Worm (Caenorhabditis elegans) whole organism, late embryonic: ENCODE data around the gene T16G12.9.

Experiments used
- C08G9.2 ChIP-seq: sonication (generic microtip); optimal IDR thresholded peaks from 2 replicates; lab custom pipeline; 2016; ENCODE audit warnings: mild to moderate bottlenecking, missing genetic modification characterization, moderate library complexity, missing compliant biosample characterization
- C38D4.7 ChIP-seq: fragments of 200-800 bp; sonication (Bioruptor generic); optimal IDR thresholded peaks from 2 replicates; lab custom pipeline; 2018; ENCODE audit warnings: mild to moderate bottlenecking, missing genetic modification characterization, moderate library complexity, missing compliant biosample characterization
- F13H6.1 ChIP-seq: sonication (generic microtip); optimal IDR thresholded peaks from 2 replicates; lab custom pipeline; 2016; ENCODE audit warnings: missing genetic modification characterization, missing compliant biosample characterization
- K09A11.1 ChIP-seq: sonication (generic microtip); optimal IDR thresholded peaks from 2 replicates; lab custom pipeline; 2017; ENCODE audit warnings: antibody characterized with exemption, mild to moderate bottlenecking, missing genetic modification characterization, missing compliant biosample characterization; ENCODE audit not compliant: insufficient read depth
- Y22D7AL.16 ChIP-seq: sonication (generic microtip); optimal IDR thresholded peaks from 2 replicates; lab custom pipeline; 2016; ENCODE audit warnings: missing genetic modification characterization, missing compliant biosample characterization
- ahr-1 ChIP-seq: sonication (generic microtip); optimal IDR thresholded peaks from 2 replicates; lab custom pipeline; 2016; ENCODE audit warnings: missing genetic modification characterization, missing compliant biosample characterization
- ceh-14 ChIP-seq: sonication (generic microtip); optimal IDR thresholded peaks from 2 replicates; lab custom pipeline; 2016; ENCODE audit warnings: missing genotype, missing genetic modification characterization, missing compliant biosample characterization
- ceh-18 ChIP-seq: sonication (generic microtip); optimal IDR thresholded peaks from 2 replicates; lab custom pipeline; 2016; ENCODE audit warnings: missing genetic modification characterization, missing compliant biosample characterization
- ceh-19 ChIP-seq: fragments of 200-800 bp; sonication (Bioruptor generic); optimal IDR thresholded peaks from 2 replicates; lab custom pipeline; 2018; ENCODE audit warnings: mild to moderate bottlenecking, missing genetic modification characterization, missing compliant biosample characterization
- ceh-2 ChIP-seq: sonication (generic microtip); optimal IDR thresholded peaks from 2 replicates; lab custom pipeline; 2016; ENCODE audit warnings: missing genotype, missing genetic modification characterization, missing compliant biosample characterization
- ceh-31 ChIP-seq: sonication (generic microtip); optimal IDR thresholded peaks from 2 replicates; lab custom pipeline; 2016; ENCODE audit warnings: missing genetic modification characterization, missing compliant biosample characterization
- ceh-45 ChIP-seq: fragments of 200-800 bp; sonication (Bioruptor generic); IDR thresholded peaks from 2 replicates; pipeline ENCODE4 v1.3.6; 2022; ENCODE audit warnings: missing genetic modification reagents, missing genetic modification characterization, missing compliant biosample characterization
- ceh-48 ChIP-seq: sonication (generic microtip); optimal IDR thresholded peaks from 2 replicates; lab custom pipeline; 2016; ENCODE audit warnings: missing genetic modification characterization, inconsistent platforms, missing compliant biosample characterization
- ceh-6 ChIP-seq: fragments of 200-800 bp; sonication (Bioruptor generic); optimal IDR thresholded peaks from 2 replicates; lab custom pipeline; 2018; ENCODE audit warnings: mild to moderate bottlenecking, missing genetic modification characterization, missing compliant biosample characterization
- che-1 ChIP-seq: sonication (generic microtip); optimal IDR thresholded peaks from 2 replicates; lab custom pipeline; 2016; ENCODE audit warnings: mild to moderate bottlenecking, missing genetic modification characterization, missing compliant biosample characterization
- elt-2 ChIP-seq: sonication (generic microtip); optimal IDR thresholded peaks from 2 replicates; lab custom pipeline; 2016; ENCODE audit warnings: missing genetic modification reagents, missing genetic modification characterization, missing compliant biosample characterization
- ets-4 ChIP-seq: sonication (generic microtip); optimal IDR thresholded peaks from 2 replicates; lab custom pipeline; 2016; ENCODE audit warnings: missing genetic modification characterization, missing compliant biosample characterization
- eyg-1 ChIP-seq: sonication (generic microtip); optimal IDR thresholded peaks from 2 replicates; lab custom pipeline; 2016; ENCODE audit warnings: missing genotype, missing genetic modification characterization, missing compliant biosample characterization
- fax-1 ChIP-seq: sonication (generic microtip); optimal IDR thresholded peaks from 2 replicates; lab custom pipeline; 2016; ENCODE audit warnings: missing genotype, missing genetic modification characterization, missing compliant biosample characterization
- fkh-10 ChIP-seq: fragments of 150-350 bp; optimal IDR thresholded peaks from 2 replicates; lab custom pipeline; 2014; ENCODE audit warnings: missing biosample characterization, missing genetic modification reagents, missing genetic modification characterization
- fkh-6 ChIP-seq: sonication (generic microtip); optimal IDR thresholded peaks from 2 replicates; lab custom pipeline; 2016; ENCODE audit warnings: missing genetic modification characterization, missing compliant biosample characterization
- gmeb-2 ChIP-seq: sonication (generic microtip); optimal IDR thresholded peaks from 2 replicates; lab custom pipeline; 2016; ENCODE audit warnings: missing genetic modification characterization, inconsistent platforms, missing compliant biosample characterization
- hlh-13 ChIP-seq: fragments of 200-800 bp; sonication (Bioruptor generic); optimal IDR thresholded peaks from 2 replicates; lab custom pipeline; 2018; ENCODE audit warnings: mild to moderate bottlenecking, missing genetic modification characterization, missing compliant biosample characterization
- hlh-15 ChIP-seq: sonication (generic microtip); optimal IDR thresholded peaks from 2 replicates; lab custom pipeline; 2016; ENCODE audit warnings: missing genetic modification characterization, missing compliant biosample characterization
- hlh-8 ChIP-seq: sonication (generic microtip); optimal IDR thresholded peaks from 2 replicates; lab custom pipeline; 2016; ENCODE audit warnings: missing genotype, missing genetic modification characterization, missing compliant biosample characterization
- lin-11 ChIP-seq: fragments of 200-800 bp; sonication (Bioruptor generic); optimal IDR thresholded peaks from 2 replicates; lab custom pipeline; 2018; ENCODE audit warnings: mild to moderate bottlenecking, missing genetic modification characterization, missing compliant biosample characterization
- madf-2 ChIP-seq: sonication (generic microtip); optimal IDR thresholded peaks from 2 replicates; lab custom pipeline; 2017; ENCODE audit warnings: missing genetic modification characterization, missing compliant biosample characterization
- mec-3 ChIP-seq: sonication (generic microtip); optimal IDR thresholded peaks from 2 replicates; lab custom pipeline; 2016; ENCODE audit warnings: borderline replicate concordance, missing genetic modification characterization, missing compliant biosample characterization
- nhr-11 ChIP-seq: fragments of 150-350 bp; optimal IDR thresholded peaks from 2 replicates; lab custom pipeline; 2014; ENCODE audit warnings: missing biosample characterization, missing genetic modification characterization
- nhr-232 ChIP-seq: sonication (generic microtip); optimal IDR thresholded peaks from 2 replicates; lab custom pipeline; 2016; ENCODE audit warnings: missing genetic modification characterization, missing compliant biosample characterization
- pat-9 ChIP-seq: fragments of 200-800 bp; sonication (Bioruptor generic); optimal IDR thresholded peaks from 2 replicates; lab custom pipeline; 2018; ENCODE audit warnings: mild to moderate bottlenecking, missing genetic modification characterization, moderate library complexity, missing compliant biosample characterization
- pax-1 ChIP-seq: fragments of 150-350 bp; optimal IDR thresholded peaks from 2 replicates; lab custom pipeline; 2014; ENCODE audit warnings: missing biosample characterization, missing genetic modification characterization
- pqm-1 ChIP-seq: sonication (generic microtip); optimal IDR thresholded peaks from 2 replicates; lab custom pipeline; 2016; ENCODE audit warnings: missing genetic modification characterization, missing compliant biosample characterization
- pros-1 ChIP-seq: fragments of 150-350 bp; optimal IDR thresholded peaks from 2 replicates; lab custom pipeline; 2014; ENCODE audit warnings: missing biosample characterization, missing genetic modification reagents, missing genetic modification characterization
- ref-2 ChIP-seq: sonication (generic microtip); optimal IDR thresholded peaks from 2 replicates; lab custom pipeline; 2016; ENCODE audit warnings: missing genetic modification characterization, missing compliant biosample characterization
- rnt-1 ChIP-seq: sonication (generic microtip); optimal IDR thresholded peaks from 2 replicates; lab custom pipeline; 2016; ENCODE audit warnings: missing genetic modification characterization, missing compliant biosample characterization
- sdc-2 ChIP-seq: sonication (generic microtip); optimal IDR thresholded peaks from 2 replicates; lab custom pipeline; 2016; ENCODE audit warnings: missing genotype, missing genetic modification characterization, missing compliant biosample characterization
- sox-2 ChIP-seq: fragments of 200-800 bp; sonication (Bioruptor generic); IDR thresholded peaks from 2 replicates; pipeline ENCODE4 v1.3.6; 2022; ENCODE audit warnings: missing genetic modification reagents, missing genetic modification characterization, missing compliant biosample characterization
- sox-4 ChIP-seq: sonication (generic microtip); optimal IDR thresholded peaks from 2 replicates; lab custom pipeline; 2017; ENCODE audit warnings: mild to moderate bottlenecking, missing genetic modification characterization, inconsistent platforms, missing compliant biosample characterization
- syd-9 ChIP-seq: sonication (generic microtip); optimal IDR thresholded peaks from 2 replicates; lab custom pipeline; 2016; ENCODE audit warnings: mild to moderate bottlenecking, missing genetic modification characterization, moderate library complexity, missing compliant biosample characterization
- tbx-2 ChIP-seq: sonication (generic microtip); optimal IDR thresholded peaks from 2 replicates; lab custom pipeline; 2016; ENCODE audit warnings: missing genetic modification characterization, missing compliant biosample characterization
- tbx-7 ChIP-seq: sonication (generic microtip); optimal IDR thresholded peaks from 2 replicates; lab custom pipeline; 2016; ENCODE audit warnings: missing genotype, missing genetic modification characterization, missing compliant biosample characterization
- unc-86 ChIP-seq: sonication (generic microtip); optimal IDR thresholded peaks from 2 replicates; lab custom pipeline; 2016; ENCODE audit warnings: missing genetic modification characterization, missing compliant biosample characterization
- zip-5 ChIP-seq: sonication (generic microtip); optimal IDR thresholded peaks from 2 replicates; lab custom pipeline; 2016; ENCODE audit warnings: missing genetic modification characterization, missing compliant biosample characterization
- ztf-16 ChIP-seq: sonication (generic microtip); optimal IDR thresholded peaks from 2 replicates; lab custom pipeline; 2017; ENCODE audit warnings: missing genetic modification characterization, missing compliant biosample characterization

The T16G12.9 gene

ce11 chrIII:10064140-10064539 is 13.9 kb downstream of the T16G12.9 start, which contains the start of gene ekl-6:
TSS of gene ekl-6 (plus strand) at chrIII:10064404.
- TF ChIP-seq che-1 (no peak), F13H6.1 (peak; percentile 40), sdc-2 (tag; lab: Kevin White, UChicago) (peak; percentile 16), unc-86 (peak; percentile 14), hlh-15 (tag; lab: Kevin White, UChicago) (no peak), rnt-1 (tag; lab: Kevin White, UChicago) (peak; percentile 15), zip-5 (tag; lab: Kevin White, UChicago) (peak; percentile 79), ceh-18 (tag; lab: Kevin White, UChicago) (no peak), eyg-1 (tag; lab: Kevin White, UChicago) (no peak), C38D4.7 (GFP tag; lab: Kevin White, UChicago) (no peak), ceh-48 (tag; lab: Kevin White, UChicago) (peak; percentile 42), ceh-31 (tag; lab: Kevin White, UChicago) (peak; percentile 85), Y22D7AL.16 (tag; lab: Kevin White, UChicago) (no peak), ref-2 (peak; percentile 76), ztf-16 (tag; lab: Kevin White, UChicago) (no peak), hlh-13 (GFP tag; lab: Kevin White, UChicago) (no peak), syd-9 (no peak), pqm-1 (tag; lab: Kevin White, UChicago) (no peak), tbx-2 (tag; lab: Kevin White, UChicago) (peak; percentile 86), ceh-2 (tag; lab: Kevin White, UChicago) (peak; percentile 90), pros-1 (tag; lab: Kevin White, UChicago) (no peak), ets-4 (tag; lab: Kevin White, UChicago) (peak; percentile 74), fkh-6 (no peak), nhr-232 (tag; lab: Kevin White, UChicago) (no peak), gmeb-2 (tag; lab: Kevin White, UChicago) (no peak), C08G9.2 (peak; percentile 84), ahr-1 (tag; lab: Kevin White, UChicago) (no peak), sox-4 (tag; lab: Kevin White, UChicago) (no peak), mec-3 (tag; lab: Kevin White, UChicago) (peak; percentile 35), ceh-14 (tag; lab: Kevin White, UChicago) (peak; percentile 21), ceh-6 (no peak), fkh-10 (GFP tag; lab: Kevin White, UChicago) (no peak), hlh-8 (tag; lab: Kevin White, UChicago) (peak; percentile 61), madf-2 (tag; lab: Kevin White, UChicago) (no peak), nhr-11 (tag; lab: Kevin White, UChicago) (no peak), lin-11 (tag; lab: Kevin White, UChicago) (no peak), fax-1 (tag; lab: Kevin White, UChicago) (peak; percentile 11), sox-2 (GFP tag; lab: Robert Waterston, UW) (no peak), K09A11.1 (no peak), tbx-7 (tag; lab: Kevin White, UChicago) (peak; percentile 83), elt-2 (tag; lab: Kevin White, UChicago) (peak; percentile 53), ceh-19 (GFP tag; lab: Kevin White, UChicago) (no peak), ceh-45 (GFP tag; lab: Robert Waterston, UW) (no peak), pax-1 (tag; lab: Kevin White, UChicago) (no peak)

- TF ChIP-seq pat-9 (tag; lab: Kevin White, UChicago) (no peak), nhr-11 (tag; lab: Kevin White, UChicago) (no peak)
Measured at ce11 chrIII:10060573-10060972, 17.5 kb downstream of the T16G12.9 start, which contains the start of gene T16G12.13. TSS of gene T16G12.13 (plus strand) at chrIII:10060865.
